Fruit fly (Drosophila melanogaster) whole organism, adult: ENCODE data around the gene lark.
A peak's percentile ranks its signal among the peaks of the same experiment; 100 is the strongest.

Experiments used
- CG11617 ChIP-seq: fragments of 200-800 bp; sonication (Bioruptor generic); optimal IDR thresholded peaks from 2 replicates; lab custom pipeline; 2017; ENCODE audit warnings: mild to moderate bottlenecking, missing biosample characterization, missing genetic modification reagents, missing genetic modification characterization
- CG12768 ChIP-seq: fragments of 200-800 bp; sonication (Bioruptor generic); optimal IDR thresholded peaks from 2 replicates; lab custom pipeline; 2017; ENCODE audit warnings: missing biosample characterization, missing genetic modification characterization, mild to moderate bottlenecking, moderate library complexity, missing genetic modification reagents
- CG14711 ChIP-seq: fragments of 200-800 bp; sonication (Bioruptor generic); optimal IDR thresholded peaks from 2 replicates; lab custom pipeline; 2018; ENCODE audit warnings: missing biosample characterization, mild to moderate bottlenecking, missing genetic modification characterization, moderate library complexity
- CG1620 ChIP-seq: fragments of 200-800 bp; sonication (Bioruptor generic); optimal IDR thresholded peaks from 2 replicates; lab custom pipeline; 2016; ENCODE audit warnings: missing biosample characterization, missing genetic modification characterization
- CG33017 ChIP-seq: fragments of 200-800 bp; sonication (Bioruptor generic); optimal IDR thresholded peaks from 2 replicates; lab custom pipeline; 2018; ENCODE audit warnings: missing biosample characterization, mild to moderate bottlenecking, missing genetic modification characterization, moderate library complexity
- CG5204 ChIP-seq: fragments of 200-800 bp; sonication (Bioruptor generic); optimal IDR thresholded peaks from 2 replicates; lab custom pipeline; 2016; ENCODE audit warnings: missing biosample characterization, missing genetic modification characterization
- CG7045 ChIP-seq: fragments of 200-800 bp; sonication (Bioruptor generic); optimal IDR thresholded peaks from 2 replicates; lab custom pipeline; 2017; ENCODE audit warnings: missing biosample characterization, mild to moderate bottlenecking, missing genetic modification characterization
- CG7101 ChIP-seq: fragments of 200-800 bp; sonication (Bioruptor generic); optimal IDR thresholded peaks from 2 replicates; lab custom pipeline; 2018; ENCODE audit warnings: missing biosample characterization, mild to moderate bottlenecking, missing genetic modification characterization, moderate library complexity
- Clk ChIP-seq: fragments of 200-800 bp; sonication (Bioruptor generic); optimal IDR thresholded peaks from 2 replicates; lab custom pipeline; 2017; ENCODE audit warnings: missing biosample characterization, missing genetic modification characterization
- Crg-1 ChIP-seq: fragments of 200-800 bp; sonication (Bioruptor generic); optimal IDR thresholded peaks from 2 replicates; lab custom pipeline; 2016; ENCODE audit warnings: missing biosample characterization, missing genetic modification characterization
- Hr96 ChIP-seq: fragments of 200-800 bp; sonication (Bioruptor generic); optimal IDR thresholded peaks from 2 replicates; lab custom pipeline; 2016; ENCODE audit warnings: missing biosample characterization, missing genetic modification characterization
- Mnt ChIP-seq: fragments of 200-800 bp; sonication (Bioruptor generic); optimal IDR thresholded peaks from 2 replicates; lab custom pipeline; 2016; ENCODE audit warnings: missing biosample characterization, mild to moderate bottlenecking, missing genetic modification characterization
- bab1 ChIP-seq: fragments of 200-800 bp; sonication (Bioruptor generic); optimal IDR thresholded peaks from 3 replicates; lab custom pipeline; 2019; ENCODE audit warnings: missing biosample characterization, mild to moderate bottlenecking, missing genetic modification characterization, moderate library complexity
- cic ChIP-seq: fragments of 200-800 bp; sonication (Bioruptor generic); optimal IDR thresholded peaks from 2 replicates; lab custom pipeline; 2017; ENCODE audit warnings: missing biosample characterization, mild to moderate bottlenecking, missing genetic modification characterization, moderate library complexity
- cnc ChIP-seq, 2 experiments: fragments of >200 bp; optimal IDR thresholded peaks; 2 replicates each; lab custom pipeline; 2017
- kay ChIP-seq: fragments of 200-800 bp; sonication (Bioruptor generic); peaks from one replicate; lab custom pipeline; 2016; ENCODE audit warnings: missing biosample characterization, missing genetic modification characterization, borderline replicate concordance
- ovo ChIP-seq: fragments of 200-800 bp; sonication (Bioruptor generic); optimal IDR thresholded peaks from 2 replicates; lab custom pipeline; 2016; ENCODE audit warnings: missing biosample characterization, missing genetic modification characterization
- pad ChIP-seq: fragments of 200-800 bp; sonication (Bioruptor generic); optimal IDR thresholded peaks from 3 replicates; lab custom pipeline; 2017; ENCODE audit warnings: missing biosample characterization, missing genetic modification characterization, mild to moderate bottlenecking, moderate library complexity, missing genetic modification reagents
- tj ChIP-seq: fragments of 200-800 bp; sonication (Bioruptor generic); optimal IDR thresholded peaks from 3 replicates; lab custom pipeline; 2017; ENCODE audit warnings: missing biosample characterization, mild to moderate bottlenecking, missing genetic modification characterization, moderate library complexity
- toe ChIP-seq: fragments of 200-800 bp; sonication (Bioruptor generic); optimal IDR thresholded peaks from 2 replicates; lab custom pipeline; 2016; ENCODE audit warnings: missing biosample characterization, missing genetic modification characterization

Gene lark

DNA sequence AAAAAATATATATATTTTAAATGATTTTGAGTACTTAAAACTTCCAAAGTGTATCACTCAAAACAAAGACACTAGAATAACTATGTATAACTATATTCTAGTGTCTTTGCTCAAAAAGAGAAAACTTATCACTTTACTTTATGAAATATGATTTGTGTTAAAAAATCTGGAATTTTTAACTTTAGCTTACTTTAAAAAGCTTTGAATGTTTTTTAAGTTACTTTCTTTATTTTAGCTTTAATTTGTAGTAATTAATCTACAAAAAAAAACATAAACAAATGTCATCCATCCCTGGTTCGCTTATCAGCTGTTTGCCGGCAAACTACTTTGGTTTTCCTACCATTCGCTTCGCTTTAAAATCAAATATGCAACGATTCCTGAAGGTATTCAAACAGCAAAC is 19.3 kb upstream of the lark start, which contains the start of gene CG8607:
TSS of gene CG8607 (plus strand) at position 301 of the 400 bp plus-strand sequence.
- TF ChIP-seq cnc (optimal IDR thresholded peaks at IDR 0.05; lab: Kevin White, UChicago) (no peak), Clk (GFP tag; lab: Kevin White, UChicago) (no peak)

DNA sequence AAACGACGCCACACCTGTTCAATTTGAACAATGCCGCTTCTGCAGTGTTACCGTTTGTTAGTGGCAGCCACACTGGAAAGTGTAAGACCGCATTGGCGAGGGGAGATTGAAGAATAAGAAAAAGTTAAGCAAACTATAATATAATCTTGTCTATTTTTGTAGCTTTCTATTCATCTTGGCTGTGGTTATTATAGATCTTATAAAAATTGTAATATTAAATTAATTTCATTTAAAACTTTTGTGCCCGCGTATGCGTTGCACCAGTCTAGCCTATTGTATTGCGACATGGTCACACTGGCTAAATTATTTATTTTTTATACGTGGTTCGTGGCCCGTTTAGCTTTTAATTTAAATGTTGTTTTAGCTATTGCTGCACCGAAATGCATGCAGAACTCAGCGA is 15.7 kb upstream of the lark start, which contains the start of the genes RhoGEF4 and Rint1:
TSS of gene RhoGEF4 (minus strand) at position 64 of the 400 bp plus-strand sequence.
TSS of gene Rint1 (plus strand) at position 272 of the 400 bp plus-strand sequence.
- no peak for TF ChIP-seq CG7045 (GFP tag; lab: Kevin White, UChicago)
- TF ChIP-seq cnc (optimal IDR thresholded peaks at IDR 0.05; lab: Kevin White, UChicago) = no peak
- peak; percentile 17 for TF ChIP-seq bab1
- peak; percentile 27 for TF ChIP-seq tj (GFP tag; lab: Kevin White, UChicago)
- TF ChIP-seq CG7101 (tag; lab: Kevin White, UChicago) = peak; percentile 75
- TF ChIP-seq Mnt = peak; percentile 44
- TF ChIP-seq cic (GFP tag; lab: Kevin White, UChicago) = peak; percentile 13
- TF ChIP-seq kay (GFP tag; lab: Kevin White, UChicago) = no peak
- TF ChIP-seq ovo (GFP tag; lab: Kevin White, UChicago) = peak; percentile 15
- peak; percentile 13 for TF ChIP-seq toe (GFP tag; lab: Kevin White, UChicago)
- TF ChIP-seq CG12768 = peak; percentile 4
- TF ChIP-seq pad (GFP tag; lab: Kevin White, UChicago) = peak; percentile 14
- peak; percentile 36 for TF ChIP-seq CG11617 (GFP tag; lab: Kevin White, UChicago)
- TF ChIP-seq CG33017 (tag; lab: Kevin White, UChicago) = no peak
- peak; percentile 38 for TF ChIP-seq Crg-1 (GFP tag; lab: Kevin White, UChicago)
- no peak for TF ChIP-seq Hr96
- peak; percentile 66 for TF ChIP-seq CG14711
- TF ChIP-seq CG5204 (GFP tag; lab: Kevin White, UChicago) = no peak
- peak; percentile 44 for TF ChIP-seq CG1620 (GFP tag; lab: Kevin White, UChicago)
- no peak for TF ChIP-seq Clk (GFP tag; lab: Kevin White, UChicago)

DNA sequence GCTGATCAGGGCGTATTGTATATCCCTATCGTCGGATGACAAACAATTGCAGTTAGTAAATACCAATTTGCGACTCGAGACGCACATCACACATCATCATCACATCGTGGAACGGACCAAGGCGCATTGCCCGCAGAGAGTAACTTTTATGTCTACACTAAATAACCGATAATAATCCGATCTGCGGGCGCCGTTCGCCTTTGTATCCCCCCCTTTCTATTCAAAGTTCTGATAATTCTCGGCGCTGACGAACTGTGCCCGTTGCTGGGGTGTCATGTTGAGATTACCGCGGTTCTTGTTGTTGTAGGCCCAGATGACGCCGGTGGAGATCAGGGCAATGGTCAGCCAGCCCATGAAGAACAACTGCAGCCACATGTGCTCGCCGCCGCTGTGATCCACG is 12.4 kb upstream of the lark start:
- TF ChIP-seq CG7045 (GFP tag; lab: Kevin White, UChicago) = no peak
- no peak for TF ChIP-seq CG11617 (GFP tag; lab: Kevin White, UChicago)
- TF ChIP-seq cnc (optimal IDR thresholded peaks at IDR 0.05; lab: Kevin White, UChicago) = no peak
- TF ChIP-seq cic (GFP tag; lab: Kevin White, UChicago) = no peak
- no peak for TF ChIP-seq CG5204 (GFP tag; lab: Kevin White, UChicago)
- TF ChIP-seq CG33017 (tag; lab: Kevin White, UChicago) = no peak
- no peak for TF ChIP-seq bab1
- no peak for TF ChIP-seq Clk (GFP tag; lab: Kevin White, UChicago)
- TF ChIP-seq CG12768 = no peak

DNA sequence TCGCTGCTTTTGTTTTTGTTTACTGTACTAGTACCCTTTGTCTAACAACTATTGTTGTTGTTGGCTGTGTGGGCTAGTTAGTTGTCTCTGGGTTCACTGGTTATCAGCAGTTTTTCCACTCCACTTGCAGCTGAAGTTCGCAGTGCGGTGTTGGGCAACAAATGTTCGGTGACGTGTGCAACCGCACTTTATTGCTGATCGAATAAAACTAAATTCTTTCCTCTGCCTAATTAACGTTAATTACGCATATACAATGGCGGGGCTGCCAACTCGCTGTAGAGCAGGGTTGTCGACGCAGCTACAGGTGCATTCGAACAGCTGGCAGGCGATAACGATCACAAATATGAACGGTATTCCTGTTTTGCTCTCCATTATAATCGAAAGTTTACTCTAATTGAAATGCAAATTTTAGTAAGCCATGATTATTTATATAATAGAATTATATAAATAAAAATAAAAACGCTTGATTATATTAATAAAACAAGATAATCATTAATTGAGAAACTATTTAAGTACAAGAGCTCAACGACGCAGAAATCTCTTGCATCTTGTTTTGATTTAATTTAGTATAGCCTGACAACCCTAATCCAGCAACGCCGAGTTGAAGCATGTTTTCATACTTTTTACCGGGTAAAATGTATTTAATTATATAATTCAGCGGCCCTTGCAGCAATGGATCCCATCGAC is 10.4 kb upstream of the lark start, which contains the start of the genes mrva, CG42307 and mus312:
TSS of gene mrva (minus strand) at position 276 of the 687 bp plus-strand sequence.
TSS of gene CG42307 (plus strand) at position 566 of the 687 bp plus-strand sequence.
TSS of gene mus312 (plus strand) at position 566 of the 687 bp plus-strand sequence.
- TF ChIP-seq CG33017 (tag; lab: Kevin White, UChicago) (peak; percentile 93), pad (GFP tag; lab: Kevin White, UChicago) (peak; percentile 69), CG14711 (peak; percentile 99), CG7101 (tag; lab: Kevin White, UChicago) (peak; percentile 96), tj (GFP tag; lab: Kevin White, UChicago) (peak; percentile 88), toe (GFP tag; lab: Kevin White, UChicago) (no peak), Hr96 (no peak), CG11617 (GFP tag; lab: Kevin White, UChicago) (peak; percentile 96), ovo (GFP tag; lab: Kevin White, UChicago) (peak; percentile 80), bab1 (peak; percentile 86), CG7045 (GFP tag; lab: Kevin White, UChicago) (peak; percentile 90), Mnt (peak; percentile 70), CG5204 (GFP tag; lab: Kevin White, UChicago) (no peak), CG12768 (peak; percentile 90), CG1620 (GFP tag; lab: Kevin White, UChicago) (peak; percentile 75), kay (GFP tag; lab: Kevin White, UChicago) (no peak), cnc (optimal IDR thresholded peaks at IDR 0.05; lab: Kevin White, UChicago) (no peak), Crg-1 (GFP tag; lab: Kevin White, UChicago) (peak; percentile 80), cic (GFP tag; lab: Kevin White, UChicago) (peak; percentile 69), Clk (GFP tag; lab: Kevin White, UChicago) (peak; percentile 51)

DNA sequence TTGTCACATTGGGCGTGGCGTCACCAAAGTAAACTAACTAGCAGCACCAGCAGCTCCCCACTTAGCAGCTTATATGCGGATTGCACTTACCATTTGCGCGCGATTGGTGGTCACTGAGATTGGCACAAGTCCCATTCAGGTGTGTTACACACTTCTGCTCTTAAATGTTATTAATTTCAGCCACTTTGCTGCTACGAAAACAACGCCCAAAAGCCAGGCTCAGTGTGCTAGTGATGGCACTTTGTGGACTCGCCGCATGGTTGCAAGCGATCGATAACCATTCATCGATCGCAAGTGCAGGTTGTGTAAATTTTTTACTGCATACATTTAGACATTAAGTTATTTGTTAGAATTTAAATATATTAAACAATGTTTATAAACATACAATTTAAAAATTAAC is 4.1 kb upstream of the lark start, which contains the start of the genes wrm1 and wrm2:
TSS of gene wrm1 (minus strand) at position 237 of the 400 bp plus-strand sequence.
TSS of gene wrm2 (minus strand) at position 237 of the 400 bp plus-strand sequence.
- TF ChIP-seq CG14711 (peak; percentile 5), Mnt (peak; percentile 55), CG12768 (no peak), bab1 (peak; percentile 52)

DNA sequence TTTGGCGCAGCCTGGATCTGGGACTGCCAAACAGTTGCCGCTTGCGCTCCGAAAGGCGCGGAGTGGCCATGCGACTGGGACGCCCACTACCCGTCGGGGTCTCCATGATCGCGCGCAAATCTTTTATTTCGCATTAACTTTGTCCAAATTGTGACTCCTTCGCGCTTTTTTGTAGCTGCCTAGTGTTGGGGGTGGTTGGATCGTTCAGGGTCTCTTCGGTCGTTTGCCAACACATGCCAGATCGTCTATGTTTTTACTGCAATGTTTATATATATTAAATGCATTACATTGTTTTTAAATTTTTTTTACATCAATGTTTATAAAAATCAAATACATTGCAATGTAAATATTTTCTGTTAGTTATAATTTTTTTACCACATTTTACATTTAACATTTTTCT is 280 bp upstream of the lark start:
- peak; percentile 50 for TF ChIP-seq pad (GFP tag; lab: Kevin White, UChicago)
- TF ChIP-seq CG5204 (GFP tag; lab: Kevin White, UChicago) = no peak
- TF ChIP-seq bab1 = no peak
- TF ChIP-seq Mnt = peak; percentile 2
- peak; percentile 31 for TF ChIP-seq CG12768
- no peak for TF ChIP-seq CG14711
- peak; percentile 52 for TF ChIP-seq CG1620 (GFP tag; lab: Kevin White, UChicago)
- TF ChIP-seq Crg-1 (GFP tag; lab: Kevin White, UChicago) = peak; percentile 66
- peak; percentile 20 for TF ChIP-seq ovo (GFP tag; lab: Kevin White, UChicago)
- TF ChIP-seq CG7045 (GFP tag; lab: Kevin White, UChicago) = no peak
- peak; percentile 54 for TF ChIP-seq CG7101 (tag; lab: Kevin White, UChicago)
- TF ChIP-seq Clk (GFP tag; lab: Kevin White, UChicago) = no peak
- no peak for TF ChIP-seq cic (GFP tag; lab: Kevin White, UChicago)
- TF ChIP-seq CG33017 (tag; lab: Kevin White, UChicago) = no peak
